Worm (Caenorhabditis elegans) whole organism, mixed stage, embryonic: ENCODE data around the gene toca-2.
A peak's percentile ranks its signal among the peaks of the same experiment; 100 is the strongest.

ENCODE experiments used
- M03D4.4 ChIP-seq: sonication (generic microtip); optimal IDR thresholded peaks from 2 replicates; lab custom pipeline; 2017; ENCODE audit warnings: mild to moderate bottlenecking, missing genetic modification characterization, missing compliant biosample characterization
- bed-3 ChIP-seq: fragments of 200-800 bp; sonication (Bioruptor generic); optimal IDR thresholded peaks from 3 replicates; lab custom pipeline; 2018; ENCODE audit warnings: mild to moderate bottlenecking, missing genetic modification characterization, moderate library complexity, missing compliant biosample characterization
- blmp-1 ChIP-seq: fragments of 150-350 bp; optimal IDR thresholded peaks from 2 replicates; lab custom pipeline; 2014; ENCODE audit warnings: missing biosample characterization, missing genetic modification characterization
- ceh-39 ChIP-seq: fragments of 150-350 bp; optimal IDR thresholded peaks from 2 replicates; lab custom pipeline; 2014; ENCODE audit warnings: missing biosample characterization, missing genetic modification characterization
- ceh-43 ChIP-seq: fragments of 200-800 bp; sonication (Bioruptor generic); optimal IDR thresholded peaks from 2 replicates; lab custom pipeline; 2018; ENCODE audit warnings: mild to moderate bottlenecking, missing genetic modification characterization, moderate library complexity, missing compliant biosample characterization
- ceh-83 ChIP-seq: fragments of 200-800 bp; sonication (Bioruptor generic); optimal IDR thresholded peaks from 2 replicates; lab custom pipeline; 2018; ENCODE audit warnings: mild to moderate bottlenecking, missing genetic modification characterization, missing compliant biosample characterization
- ces-1 ChIP-seq: fragments of 150-350 bp; optimal IDR thresholded peaks from 2 replicates; lab custom pipeline; 2014; ENCODE audit warnings: missing biosample characterization, missing genetic modification reagents, missing genetic modification characterization
- cnd-1 ChIP-seq: fragments of 200-800 bp; sonication (Bioruptor generic); optimal IDR thresholded peaks from 2 replicates; lab custom pipeline; 2018; ENCODE audit warnings: mild to moderate bottlenecking, missing genetic modification characterization, missing compliant biosample characterization
- drap-1 ChIP-seq: fragments of 200-800 bp; sonication (Bioruptor generic); optimal IDR thresholded peaks from 3 replicates; lab custom pipeline; 2018; ENCODE audit warnings: mild to moderate bottlenecking, missing genetic modification characterization, missing compliant biosample characterization
- elt-1 ChIP-seq: sonication (generic microtip); optimal IDR thresholded peaks from 2 replicates; lab custom pipeline; 2017; ENCODE audit warnings: missing genetic modification characterization, mild to moderate bottlenecking, missing compliant biosample characterization, antibody characterized with exemption, moderate library complexity, borderline replicate concordance; ENCODE audit not compliant: insufficient read depth
- elt-3 ChIP-seq: fragments of 150-350 bp; optimal IDR thresholded peaks from 2 replicates; lab custom pipeline; 2014; ENCODE audit warnings: missing biosample characterization, missing genetic modification characterization
- flh-1 ChIP-seq: fragments of 200-800 bp; sonication (Bioruptor generic); optimal IDR thresholded peaks from 2 replicates; lab custom pipeline; 2018; ENCODE audit warnings: mild to moderate bottlenecking, missing genetic modification characterization, moderate library complexity, missing compliant biosample characterization
- ham-2 ChIP-seq: fragments of 200-800 bp; sonication (Bioruptor generic); optimal IDR thresholded peaks from 2 replicates; lab custom pipeline; 2018; ENCODE audit warnings: mild to moderate bottlenecking, missing genetic modification characterization, missing compliant biosample characterization
- hlh-1 ChIP-seq: fragments of 150-350 bp; optimal IDR thresholded peaks from 2 replicates; lab custom pipeline; 2014; ENCODE audit warnings: missing biosample characterization, missing genetic modification reagents, missing genetic modification characterization
- lin-13 ChIP-seq: fragments of 150-350 bp; optimal IDR thresholded peaks from 2 replicates; lab custom pipeline; 2014; ENCODE audit warnings: missing biosample characterization, missing genetic modification characterization
- lin-32 ChIP-seq: fragments of 200-800 bp; sonication (Bioruptor generic); optimal IDR thresholded peaks from 2 replicates; lab custom pipeline; 2018; ENCODE audit warnings: mild to moderate bottlenecking, missing genetic modification characterization, missing compliant biosample characterization
- lsy-2 ChIP-seq: fragments of 150-350 bp; optimal IDR thresholded peaks from 2 replicates; lab custom pipeline; 2014; ENCODE audit warnings: missing biosample characterization, missing genetic modification characterization
- mab-5 ChIP-seq: fragments of 150-350 bp; optimal IDR thresholded peaks from 2 replicates; lab custom pipeline; 2014; ENCODE audit warnings: missing biosample characterization, missing genetic modification characterization
- mep-1 ChIP-seq: fragments of 150-350 bp; optimal IDR thresholded peaks from 2 replicates; lab custom pipeline; 2017; ENCODE audit warnings: missing biosample characterization, missing genetic modification reagents, missing genetic modification characterization, inconsistent platforms
- mls-2 ChIP-seq: sonication (generic microtip); optimal IDR thresholded peaks from 2 replicates; lab custom pipeline; 2016; ENCODE audit warnings: mild to moderate bottlenecking, missing genetic modification characterization, moderate library complexity, missing compliant biosample characterization
- nhr-12 ChIP-seq: fragments of 150-350 bp; optimal IDR thresholded peaks from 2 replicates; lab custom pipeline; 2014; ENCODE audit warnings: missing biosample characterization, missing genetic modification characterization
- nhr-2 ChIP-seq: fragments of 150-350 bp; optimal IDR thresholded peaks from 2 replicates; lab custom pipeline; 2014; ENCODE audit warnings: missing biosample characterization, missing genetic modification characterization
- nhr-76 ChIP-seq: sonication (generic microtip); optimal IDR thresholded peaks from 2 replicates; lab custom pipeline; 2017; ENCODE audit warnings: missing biosample characterization, missing genetic modification characterization
- pha-4 ChIP-seq: fragments of 150-350 bp; optimal IDR thresholded peaks from 2 replicates; lab custom pipeline; 2018; ENCODE audit warnings: missing biosample characterization, missing genetic modification reagents, missing genetic modification characterization
- sem-2 ChIP-seq: fragments of 200-800 bp; sonication (Bioruptor generic); optimal IDR thresholded peaks from 2 replicates; lab custom pipeline; 2018; ENCODE audit warnings: mild to moderate bottlenecking, missing genetic modification characterization, missing compliant biosample characterization
- snpc-4 ChIP-seq: fragments of 150-350 bp; optimal IDR thresholded peaks from 2 replicates; lab custom pipeline; 2014; ENCODE audit warnings: missing biosample characterization, missing genetic modification characterization
- sptf-1 ChIP-seq: sonication (generic microtip); optimal IDR thresholded peaks from 2 replicates; lab custom pipeline; 2017; ENCODE audit warnings: mild to moderate bottlenecking, missing genetic modification characterization, moderate library complexity, missing compliant biosample characterization
- tbx-8 ChIP-seq: fragments of 200-800 bp; sonication (Bioruptor generic); optimal IDR thresholded peaks from 2 replicates; lab custom pipeline; 2018; ENCODE audit warnings: mild to moderate bottlenecking, missing genetic modification characterization, moderate library complexity, missing compliant biosample characterization
- unc-120 ChIP-seq: sonication (generic microtip); optimal IDR thresholded peaks from 2 replicates; lab custom pipeline; 2017; ENCODE audit warnings: missing genetic modification characterization, missing compliant biosample characterization; ENCODE audit not compliant: poor library complexity, severe bottlenecking
- unc-39 ChIP-seq: fragments of 150-350 bp; optimal IDR thresholded peaks from 2 replicates; lab custom pipeline; 2014; ENCODE audit warnings: missing biosample characterization, missing genetic modification characterization
- unc-62 ChIP-seq: fragments of 150-350 bp; optimal IDR thresholded peaks from 2 replicates; lab custom pipeline; 2014; ENCODE audit warnings: missing biosample characterization, missing genetic modification reagents, missing genetic modification characterization
- ztf-11 ChIP-seq: fragments of 150-350 bp; optimal IDR thresholded peaks from 2 replicates; lab custom pipeline; 2014; ENCODE audit warnings: missing biosample characterization, missing genetic modification characterization

The toca-2 gene

ce11 chrIII:13713807-13714206 lies 41.9 kb upstream of the toca-2 start:
- TF ChIP-seq ham-2 (GFP tag; lab: Kevin White, UChicago) (peak; percentile 5), mls-2 (tag; lab: Kevin White, UChicago) (no peak), M03D4.4 (peak; percentile 21), sptf-1 (tag; lab: Kevin White, UChicago) (peak; percentile 33), flh-1 (no peak), sem-2 (GFP tag; lab: Kevin White, UChicago) (peak; percentile 1), cnd-1 (tag; lab: Kevin White, UChicago) (peak; percentile 5), blmp-1 (no peak)

DNA sequence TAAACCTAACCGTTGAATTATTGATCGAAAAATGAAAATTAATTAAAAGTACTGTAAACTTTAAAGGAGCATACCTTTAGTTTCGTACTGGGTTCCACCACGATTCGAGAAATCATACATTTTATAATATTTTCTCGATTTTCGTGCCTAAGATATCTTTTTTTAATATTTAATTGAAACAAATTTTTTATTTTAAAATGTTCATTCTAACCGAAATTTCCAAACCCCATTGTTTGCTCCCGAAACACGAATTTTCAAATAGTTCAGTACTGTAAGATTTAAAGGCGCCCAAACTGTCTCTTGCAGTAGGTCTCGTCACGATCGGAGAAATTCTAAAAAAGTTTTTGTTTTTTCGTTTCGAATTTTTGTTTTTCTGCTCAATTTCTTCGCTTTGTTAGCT lies 40.7 kb upstream of the toca-2 start:
- no peak for TF ChIP-seq unc-39
- no peak for TF ChIP-seq ceh-39 (tag; lab: Kevin White, UChicago)
- TF ChIP-seq M03D4.4: no peak
- no peak for TF ChIP-seq pha-4 (tag; lab: Kevin White, UChicago)

DNA sequence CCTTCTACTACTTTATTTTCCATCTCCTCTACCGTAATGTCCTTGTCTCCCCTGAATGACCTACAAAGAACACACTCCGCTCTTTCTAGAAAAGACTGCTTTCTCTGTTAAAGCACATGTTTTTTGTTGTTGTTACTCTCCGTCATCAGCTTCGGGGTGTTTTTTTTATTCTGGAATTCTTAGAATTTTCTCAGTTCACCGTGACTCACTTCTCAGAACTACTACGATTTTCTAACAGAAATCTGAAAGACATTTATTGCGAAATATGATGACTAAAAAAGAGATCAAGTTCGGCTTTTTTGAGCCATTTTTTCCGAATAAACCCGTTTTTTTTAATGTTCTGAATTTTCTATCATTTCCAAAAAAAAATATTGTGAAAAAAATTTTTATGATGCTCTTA lies 39.4 kb upstream of the toca-2 start:
- TF ChIP-seq unc-39: no peak
- no peak for TF ChIP-seq bed-3 (GFP tag; lab: Kevin White, UChicago)
- no peak for TF ChIP-seq nhr-12 (tag; lab: Kevin White, UChicago)
- no peak for TF ChIP-seq blmp-1
- TF ChIP-seq ceh-39 (tag; lab: Kevin White, UChicago): no peak
- no peak for TF ChIP-seq mep-1
- TF ChIP-seq unc-62 (GFP tag; lab: Kevin White, UChicago): no peak
- no peak for TF ChIP-seq ham-2 (GFP tag; lab: Kevin White, UChicago)
- TF ChIP-seq sem-2 (GFP tag; lab: Kevin White, UChicago): no peak
- no peak for TF ChIP-seq elt-1
- TF ChIP-seq elt-3: no peak
- TF ChIP-seq snpc-4 (tag; lab: Kevin White, UChicago): no peak
- TF ChIP-seq drap-1 (GFP tag; lab: Kevin White, UChicago): no peak
- TF ChIP-seq tbx-8 (GFP tag; lab: Kevin White, UChicago): no peak
- TF ChIP-seq M03D4.4: no peak
- no peak for TF ChIP-seq ceh-43
- TF ChIP-seq hlh-1: no peak
- no peak for TF ChIP-seq mab-5 (tag; lab: Kevin White, UChicago)
- no peak for TF ChIP-seq unc-120 (tag; lab: Kevin White, UChicago)
- no peak for TF ChIP-seq lsy-2 (tag; lab: Kevin White, UChicago)
- TF ChIP-seq, all 35 proteins: peak for 0

DNA sequence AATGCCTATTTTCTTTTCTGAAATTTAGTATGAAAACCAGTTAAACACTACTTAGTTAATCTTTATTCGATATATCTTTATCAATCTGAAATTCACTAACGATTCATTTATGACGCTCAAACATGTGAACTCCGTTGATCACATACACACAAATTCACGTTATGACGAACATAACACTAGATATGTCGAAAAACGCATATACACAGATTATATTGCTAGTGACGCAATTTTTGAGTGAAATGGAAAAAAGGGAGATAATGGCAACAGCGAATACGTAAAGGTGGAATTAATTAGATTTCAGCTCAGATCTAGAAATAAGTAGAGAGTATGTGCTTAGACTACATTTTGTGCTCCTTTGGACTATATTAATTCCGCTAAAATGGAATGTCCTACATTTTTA lies 38.9 kb upstream of the toca-2 start:
- no peak for TF ChIP-seq nhr-2 (tag; lab: Kevin White, UChicago)
- TF ChIP-seq, all 35 proteins: peak for 0

DNA sequence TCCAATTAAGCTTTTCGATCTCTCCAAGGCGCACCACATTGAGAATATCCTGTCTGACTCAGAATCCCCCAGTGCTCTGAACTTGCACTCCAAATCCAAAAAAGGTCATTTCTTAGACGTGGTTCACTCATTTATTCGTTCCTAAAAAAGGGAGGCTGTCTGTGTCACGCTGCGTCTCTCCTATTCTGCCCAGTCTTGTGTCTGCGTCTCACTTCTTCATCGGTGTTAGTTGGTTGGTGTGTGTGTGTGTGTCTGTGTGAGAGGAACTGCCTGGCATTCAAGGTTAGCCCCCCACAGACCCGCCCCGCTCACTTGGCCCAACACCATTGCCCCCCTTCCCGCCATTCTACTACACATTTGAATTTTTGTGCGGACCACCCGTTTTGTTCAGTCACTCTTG lies 38.2 kb upstream of the toca-2 start:
- TF ChIP-seq ham-2 (GFP tag; lab: Kevin White, UChicago) (peak; percentile 84), lin-13 (peak; percentile 56), nhr-2 (tag; lab: Kevin White, UChicago) (peak; percentile 74), hlh-1 (peak; percentile 32), nhr-76 (no peak), elt-1 (no peak), pha-4 (tag; lab: Kevin White, UChicago) (peak; percentile 55), ceh-83 (GFP tag; lab: Kevin White, UChicago) (no peak), lin-32 (GFP tag; lab: Kevin White, UChicago) (peak; percentile 10), drap-1 (GFP tag; lab: Kevin White, UChicago) (peak; percentile 69), ces-1 (peak; percentile 55), lsy-2 (tag; lab: Kevin White, UChicago) (peak; percentile 34), cnd-1 (tag; lab: Kevin White, UChicago) (peak; percentile 53), M03D4.4 (peak; percentile 53), unc-120 (tag; lab: Kevin White, UChicago) (peak; percentile 99), sptf-1 (tag; lab: Kevin White, UChicago) (peak; percentile 17), bed-3 (GFP tag; lab: Kevin White, UChicago) (no peak), unc-62 (GFP tag; lab: Kevin White, UChicago) (peak; percentile 30), mep-1 (peak; percentile 8), blmp-1 (no peak), ztf-11 (tag; lab: Kevin White, UChicago) (peak; percentile 5), mls-2 (tag; lab: Kevin White, UChicago) (peak; percentile 73), flh-1 (peak; percentile 24)
- TF ChIP-seq, all 35 proteins: peak for 18
